Worm (Caenorhabditis elegans) whole organism, L3 larva: ENCODE results near the gene H37A05.2.

Experiments used
- R02D3.7 ChIP-seq: fragments of 150-350 bp; optimal IDR thresholded peaks from 2 replicates; lab custom pipeline; 2014; ENCODE audit warnings: missing biosample characterization, missing genetic modification characterization
- ZK546.5 ChIP-seq: sonication (generic microtip); optimal IDR thresholded peaks from 2 replicates; lab custom pipeline; 2017; ENCODE audit warnings: missing biosample characterization, missing genetic modification characterization
- aly-2 ChIP-seq: fragments of 150-350 bp; optimal IDR thresholded peaks from 2 replicates; lab custom pipeline; 2014; ENCODE audit warnings: missing biosample characterization, missing genetic modification characterization
- ama-1 ChIP-seq: fragments of 150-350 bp; optimal IDR thresholded peaks from 2 replicates; lab custom pipeline; 2018
- ceh-16 ChIP-seq: sonication (generic microtip); optimal IDR thresholded peaks from 2 replicates; lab custom pipeline; 2017; ENCODE audit warnings: missing biosample characterization, missing genetic modification characterization
- ceh-28 ChIP-seq: fragments of 150-350 bp; optimal IDR thresholded peaks from 2 replicates; lab custom pipeline; 2014; ENCODE audit warnings: missing biosample characterization, missing genetic modification reagents, missing genetic modification characterization
- ceh-82 ChIP-seq: fragments of 150-350 bp; optimal IDR thresholded peaks from 2 replicates; lab custom pipeline; 2014; ENCODE audit warnings: missing biosample characterization, missing genetic modification characterization
- ceh-9 ChIP-seq: sonication (generic microtip); optimal IDR thresholded peaks from 2 replicates; lab custom pipeline; 2018; ENCODE audit warnings: missing biosample characterization, missing genetic modification characterization
- daf-12 ChIP-seq: fragments of 150-350 bp; optimal IDR thresholded peaks from 2 replicates; lab custom pipeline; 2014; ENCODE audit warnings: missing biosample characterization, missing genetic modification reagents, missing genetic modification characterization
- elt-2 ChIP-seq: sonication (generic microtip); optimal IDR thresholded peaks from 2 replicates; lab custom pipeline; 2016; ENCODE audit warnings: missing genetic modification reagents, mild to moderate bottlenecking, missing genetic modification characterization, missing compliant biosample characterization
- eor-1 ChIP-seq, 2 experiments: fragments of 150-350 bp; optimal IDR thresholded peaks; 2 replicates each; lab custom pipeline; 2014 to 2018; ENCODE audit warnings: missing biosample characterization in 2 of 2, missing genetic modification characterization in 2 of 2
- fkh-10 ChIP-seq: sonication (generic microtip); optimal IDR thresholded peaks from 2 replicates; lab custom pipeline; 2017; ENCODE audit warnings: missing biosample characterization, missing genetic modification reagents, missing genetic modification characterization
- fkh-2 ChIP-seq: fragments of 150-350 bp; optimal IDR thresholded peaks from 2 replicates; lab custom pipeline; 2014; ENCODE audit warnings: missing biosample characterization, missing genetic modification reagents, missing genetic modification characterization
- fos-1 ChIP-seq: fragments of 150-350 bp; optimal IDR thresholded peaks from 2 replicates; lab custom pipeline; 2014; ENCODE audit warnings: missing biosample characterization, missing genetic modification characterization
- hmg-11 ChIP-seq: sonication (generic microtip); optimal IDR thresholded peaks from 2 replicates; lab custom pipeline; 2016; ENCODE audit warnings: missing genetic modification characterization, missing compliant biosample characterization
- lsy-12 ChIP-seq: sonication (generic microtip); optimal IDR thresholded peaks from 2 replicates; lab custom pipeline; 2016; ENCODE audit warnings: mild to moderate bottlenecking, missing genetic modification characterization, missing compliant biosample characterization
- mdl-1 ChIP-seq: fragments of 150-350 bp; optimal IDR thresholded peaks from 2 replicates; lab custom pipeline; 2014; ENCODE audit warnings: missing biosample characterization, missing genetic modification characterization
- mml-1 ChIP-seq: fragments of 150-350 bp; sonication (generic microtip); optimal IDR thresholded peaks from 3 replicates; lab custom pipeline; 2014; ENCODE audit warnings: missing biosample characterization, missing genetic modification characterization
- nfya-1 ChIP-seq: sonication (generic microtip); optimal IDR thresholded peaks from 2 replicates; lab custom pipeline; 2017; ENCODE audit warnings: missing genetic modification characterization, mild to moderate bottlenecking, missing compliant biosample characterization, antibody characterized with exemption, moderate library complexity; ENCODE audit not compliant: insufficient read depth
- nhr-12 ChIP-seq: fragments of 150-350 bp; optimal IDR thresholded peaks from 2 replicates; lab custom pipeline; 2014; ENCODE audit warnings: missing biosample characterization, missing genetic modification characterization
- nhr-23 ChIP-seq: fragments of 150-350 bp; optimal IDR thresholded peaks from 2 replicates; lab custom pipeline; 2014; ENCODE audit warnings: missing biosample characterization, missing genetic modification reagents, missing genetic modification characterization
- nhr-237 ChIP-seq: fragments of 150-350 bp; optimal IDR thresholded peaks from 2 replicates; lab custom pipeline; 2014; ENCODE audit warnings: missing biosample characterization, missing genetic modification characterization
- nhr-25 ChIP-seq: sonication (generic microtip); optimal IDR thresholded peaks from 2 replicates; lab custom pipeline; 2017; ENCODE audit warnings: missing biosample characterization, missing genetic modification characterization
- nhr-28 ChIP-seq: fragments of 150-350 bp; optimal IDR thresholded peaks from 2 replicates; lab custom pipeline; 2014; ENCODE audit warnings: missing biosample characterization, missing genetic modification characterization
- nhr-76 ChIP-seq: fragments of 150-350 bp; sonication (generic microtip); optimal IDR thresholded peaks from 5 replicates; lab custom pipeline; 2014; ENCODE audit warnings: missing biosample characterization, missing genetic modification characterization
- nhr-77 ChIP-seq: fragments of 150-350 bp; optimal IDR thresholded peaks from 2 replicates; lab custom pipeline; 2014; ENCODE audit warnings: missing biosample characterization, missing genetic modification characterization
- pha-4 ChIP-seq: fragments of 150-350 bp; optimal IDR thresholded peaks from 2 replicates; lab custom pipeline; 2014; ENCODE audit warnings: missing biosample characterization, missing genetic modification reagents, missing genetic modification characterization
- skn-1 ChIP-seq: fragments of 150-350 bp; optimal IDR thresholded peaks from 2 replicates; lab custom pipeline; 2014; ENCODE audit warnings: missing biosample characterization, missing genetic modification characterization
- snpc-4 ChIP-seq: fragments of 150-350 bp; optimal IDR thresholded peaks from 2 replicates; lab custom pipeline; 2014; ENCODE audit warnings: missing biosample characterization, missing genetic modification characterization
- tbx-2 ChIP-seq: sonication (generic microtip); optimal IDR thresholded peaks from 2 replicates; lab custom pipeline; 2016; ENCODE audit warnings: mild to moderate bottlenecking, missing genetic modification characterization, missing compliant biosample characterization
- unc-39 ChIP-seq: sonication (generic microtip); optimal IDR thresholded peaks from 4 replicates; lab custom pipeline; 2017; ENCODE audit warnings: missing biosample characterization, missing genetic modification characterization
- unc-62 ChIP-seq: fragments of 150-350 bp; sonication (generic microtip); optimal IDR thresholded peaks from 4 replicates; lab custom pipeline; 2014; ENCODE audit warnings: missing biosample characterization, missing genetic modification reagents, missing genetic modification characterization
- ztf-11 ChIP-seq: fragments of 150-350 bp; optimal IDR thresholded peaks from 2 replicates; lab custom pipeline; 2014; ENCODE audit warnings: missing biosample characterization, missing genetic modification characterization
- ztf-4 ChIP-seq: fragments of 150-350 bp; optimal IDR thresholded peaks from 2 replicates; lab custom pipeline; 2014; ENCODE audit warnings: missing biosample characterization, missing genetic modification characterization

Gene H37A05.2

ce11 chrV:13620676-13621075 lies 13.4 kb downstream of the H37A05.2 start, which contains the start of gene F53F4.15:
Gene F53F4.15, plus strand, starts transcription at chrV:13620976.
- no peak for TF ChIP-seq fkh-2
- TF ChIP-seq snpc-4 (tag; lab: Kevin White, UChicago) = no peak
- no peak for TF ChIP-seq skn-1 (tag; lab: Kevin White, UChicago)
- TF ChIP-seq elt-2 = no peak

DNA sequence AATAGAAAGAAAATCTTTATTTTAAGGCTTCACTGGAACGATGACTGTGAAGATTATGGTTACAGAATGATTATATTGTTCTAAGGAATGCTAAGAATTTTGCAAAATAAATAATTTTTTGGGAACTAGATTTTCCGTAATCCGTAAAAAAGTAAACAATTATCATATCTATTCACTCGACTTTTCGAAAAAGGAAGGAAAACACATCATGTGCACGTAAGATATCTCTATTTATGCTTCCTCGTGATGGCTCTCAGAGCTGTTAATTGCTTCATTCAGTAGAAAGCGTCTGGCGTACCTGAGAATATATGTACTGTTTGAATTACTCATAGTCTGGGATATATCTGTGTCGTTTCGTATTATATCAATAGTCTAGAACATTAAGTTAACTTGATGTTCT lies 14.3 kb downstream of the H37A05.2 start, which contains the start of gene srd-11:
Gene srd-11, minus strand, starts transcription at position 101 of the 400 bp plus-strand sequence.
- TF ChIP-seq unc-62 (GFP tag; lab: Kevin White, UChicago) (no peak), unc-39 (tag; lab: Kevin White, UChicago) (no peak), ama-1 (no peak), nhr-76 (tag; lab: Kevin White, UChicago) (no peak), nhr-77 (tag; lab: Kevin White, UChicago) (no peak), nhr-25 (tag; lab: Kevin White, UChicago) (no peak), nhr-237 (tag; lab: Kevin White, UChicago) (no peak), fos-1 (no peak), nhr-12 (tag; lab: Kevin White, UChicago) (no peak), lsy-12 (no peak), pha-4 (tag; lab: Kevin White, UChicago) (no peak), nhr-23 (tag; lab: Kevin White, UChicago) (no peak), snpc-4 (tag; lab: Kevin White, UChicago) (no peak), ceh-16 (tag; lab: Kevin White, UChicago) (no peak), ztf-11 (no peak), ztf-4 (no peak)

ce11 chrV:13613870-13614269 lies 20.2 kb downstream of the H37A05.2 start, which contains the start of gene F53F4.7:
Gene F53F4.7, minus strand, starts transcription at chrV:13613970.
- TF ChIP-seq nhr-23 (tag; lab: Kevin White, UChicago) (no peak), ceh-16 (tag; lab: Kevin White, UChicago) (no peak), nhr-237 (tag; lab: Kevin White, UChicago) (no peak), ZK546.5 (tag; lab: Kevin White, UChicago) (no peak), unc-39 (tag; lab: Kevin White, UChicago) (no peak), lsy-12 (no peak), nfya-1 (tag; lab: Kevin White, UChicago) (no peak), ceh-9 (no peak), ceh-82 (tag; lab: Kevin White, UChicago) (no peak), mdl-1 (no peak), pha-4 (tag; lab: Kevin White, UChicago) (no peak), hmg-11 (no peak), tbx-2 (tag; lab: Kevin White, UChicago) (no peak), nhr-28 (tag; lab: Kevin White, UChicago) (no peak)

ce11 chrV:13611782-13612181 lies 22.3 kb downstream of the H37A05.2 start, which contains the start of gene spig-9:
Gene spig-9, minus strand, starts transcription at chrV:13611882.
- no peak for TF ChIP-seq fkh-2
- no peak for TF ChIP-seq ceh-28
- TF ChIP-seq tbx-2 (tag; lab: Kevin White, UChicago) = no peak
- TF ChIP-seq nhr-77 (tag; lab: Kevin White, UChicago) = no peak
- TF ChIP-seq ZK546.5 (tag; lab: Kevin White, UChicago) = no peak
- TF ChIP-seq aly-2 = no peak
- no peak for TF ChIP-seq mml-1 (tag; lab: Kevin White, UChicago)
- no peak for TF ChIP-seq unc-62 (GFP tag; lab: Kevin White, UChicago)
- no peak for TF ChIP-seq hmg-11
- no peak for TF ChIP-seq eor-1 (tag; optimal IDR thresholded peaks at IDR 0.05; lab: Kevin White, UChicago)
- TF ChIP-seq skn-1 (tag; lab: Kevin White, UChicago) = no peak
- TF ChIP-seq daf-12 (tag; lab: Kevin White, UChicago) = no peak
- TF ChIP-seq R02D3.7 = no peak
- TF ChIP-seq snpc-4 (tag; lab: Kevin White, UChicago) = no peak
- no peak for TF ChIP-seq ceh-9
- no peak for TF ChIP-seq fkh-10

- TF ChIP-seq pha-4 (tag; lab: Kevin White, UChicago) (no peak), nhr-23 (tag; lab: Kevin White, UChicago) (peak; percentile 66)
Observed at ce11 chrV:13609806-13610205, 24.2 kb downstream of the H37A05.2 start.
